Worm (Caenorhabditis elegans) whole organism, L2 larva: ENCODE measurements around the gene pmp-1.
A peak's percentile ranks its signal among the peaks of the same experiment; 100 is the strongest.

Source experiments
- R02D3.7 ChIP-seq: fragments of 150-350 bp; optimal IDR thresholded peaks from 2 replicates; lab custom pipeline; 2014; ENCODE audit warnings: missing biosample characterization, missing genetic modification characterization
- ZK546.5 ChIP-seq: sonication (generic microtip); optimal IDR thresholded peaks from 2 replicates; lab custom pipeline; 2017; ENCODE audit warnings: missing biosample characterization, missing genetic modification characterization
- aly-2 ChIP-seq: fragments of 150-350 bp; optimal IDR thresholded peaks from 2 replicates; lab custom pipeline; 2014; ENCODE audit warnings: missing biosample characterization, missing genetic modification characterization
- ama-1 ChIP-seq: fragments of 150-350 bp; optimal IDR thresholded peaks from 2 replicates; lab custom pipeline; 2018; ENCODE audit warnings: inconsistent platforms
- ceh-82 ChIP-seq: fragments of 150-350 bp; optimal IDR thresholded peaks from 2 replicates; lab custom pipeline; 2014; ENCODE audit warnings: missing biosample characterization, missing genetic modification characterization
- elt-1 ChIP-seq: fragments of 150-350 bp; optimal IDR thresholded peaks from 2 replicates; lab custom pipeline; 2014; ENCODE audit warnings: missing biosample characterization, missing genetic modification characterization
- fos-1 ChIP-seq: fragments of 150-350 bp; optimal IDR thresholded peaks from 2 replicates; lab custom pipeline; 2014; ENCODE audit warnings: missing biosample characterization, missing genetic modification characterization
- lsy-2 ChIP-seq, 2 experiments: fragments of 150-350 bp in 1 of 2; sonication (generic microtip) in 1 of 2; optimal IDR thresholded peaks; 2 replicates each; lab custom pipeline; 2014 to 2017; ENCODE audit warnings: missing biosample characterization in 2 of 2, missing genetic modification characterization in 2 of 2
- nhr-11 ChIP-seq: fragments of 150-350 bp; optimal IDR thresholded peaks from 2 replicates; lab custom pipeline; 2014; ENCODE audit warnings: missing biosample characterization, missing genetic modification characterization
- nhr-12 ChIP-seq: fragments of 150-350 bp; optimal IDR thresholded peaks from 2 replicates; lab custom pipeline; 2014; ENCODE audit warnings: missing biosample characterization, missing genetic modification characterization
- nhr-23 ChIP-seq: fragments of 150-350 bp; optimal IDR thresholded peaks from 2 replicates; lab custom pipeline; 2014; ENCODE audit warnings: missing biosample characterization, missing genetic modification reagents, missing genetic modification characterization
- nhr-237 ChIP-seq: fragments of 150-350 bp; optimal IDR thresholded peaks from 2 replicates; lab custom pipeline; 2014; ENCODE audit warnings: missing biosample characterization, missing genetic modification characterization
- nhr-25 ChIP-seq: fragments of 150-350 bp; sonication (generic microtip); optimal IDR thresholded peaks from 3 replicates; lab custom pipeline; 2014; ENCODE audit warnings: missing biosample characterization, missing genetic modification characterization
- nhr-6 ChIP-seq: fragments of 150-350 bp; optimal IDR thresholded peaks from 2 replicates; lab custom pipeline; 2014; ENCODE audit warnings: missing biosample characterization, missing genetic modification characterization

DNA sequence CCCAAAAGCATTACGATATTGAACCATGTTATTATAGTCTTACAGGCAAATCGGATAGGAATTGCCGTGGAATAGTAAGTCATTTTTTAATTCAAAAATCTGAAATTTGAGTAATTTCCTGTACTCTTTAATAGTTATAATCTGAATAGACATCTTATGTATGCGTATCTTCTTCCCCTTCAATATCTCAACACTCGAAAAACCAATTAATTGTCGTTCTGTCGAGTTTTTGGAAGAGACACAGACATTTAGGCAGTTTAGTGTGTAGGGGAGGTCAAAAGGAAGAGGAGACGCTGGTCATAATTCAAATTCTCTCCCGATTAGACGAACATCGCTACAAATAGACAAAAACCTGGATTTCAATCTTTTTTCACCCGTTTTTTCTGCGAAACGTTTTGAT is 48.1 kb downstream of the pmp-1 start:
- TF ChIP-seq lsy-2 (tag; optimal IDR thresholded peaks at IDR 0.05; lab: Kevin White, UChicago) (peak in 1 of 2 experiments; percentile 53), ZK546.5 (tag; lab: Kevin White, UChicago) (no peak), aly-2 (tag; lab: Kevin White, UChicago) (no peak), nhr-11 (tag; lab: Kevin White, UChicago) (no peak), ama-1 (lab: Kevin White, UChicago) (no peak), R02D3.7 (tag; lab: Kevin White, UChicago) (no peak), ceh-82 (tag; lab: Kevin White, UChicago) (no peak), nhr-25 (peak; percentile 80), nhr-12 (tag; lab: Kevin White, UChicago) (no peak), fos-1 (tag; lab: Kevin White, UChicago) (peak; percentile 76), nhr-237 (tag; lab: Kevin White, UChicago) (no peak), elt-1 (tag; lab: Kevin White, UChicago) (no peak), nhr-23 (tag; lab: Kevin White, UChicago) (no peak), nhr-6 (tag; lab: Kevin White, UChicago) (peak; percentile 58)
